Fruit fly (Drosophila melanogaster) whole organism, embryonic: ENCODE measurements around the gene Act87E.

Source experiments
- Aef1 ChIP-seq: fragments of 200-800 bp; sonication (Bioruptor generic); IDR thresholded peaks from 3 replicates; pipeline ENCODE4 v1.3.6; 2022; ENCODE audit warnings: missing biosample characterization, missing genetic modification characterization
- Bgb ChIP-seq: fragments of 200-800 bp; sonication (Bioruptor generic); IDR thresholded peaks from 2 replicates; pipeline ENCODE4 v1.3.6; 2022; ENCODE audit warnings: missing biosample characterization, missing genetic modification characterization; ENCODE audit not compliant: partially characterized antibody
- CG10267 ChIP-seq: fragments of 200-800 bp; sonication (Bioruptor generic); optimal IDR thresholded peaks from 2 replicates; lab custom pipeline; 2018; ENCODE audit warnings: missing biosample characterization, mild to moderate bottlenecking, missing genetic modification characterization, moderate library complexity
- CG11504 ChIP-seq: fragments of 200-800 bp; sonication (Bioruptor generic); optimal IDR thresholded peaks from 3 replicates; lab custom pipeline; 2019; ENCODE audit warnings: missing biosample characterization, mild to moderate bottlenecking, missing genetic modification characterization, moderate library complexity
- CG14667 ChIP-seq: fragments of 200-800 bp; sonication (Bioruptor generic); IDR thresholded peaks from 2 replicates; pipeline ENCODE4 v1.3.6; 2022; ENCODE audit warnings: missing biosample characterization, missing genetic modification characterization
- CG15514 ChIP-seq: fragments of 200-800 bp; sonication (Bioruptor generic); optimal IDR thresholded peaks from 3 replicates; lab custom pipeline; 2017; ENCODE audit warnings: missing biosample characterization, missing genetic modification characterization, mild to moderate bottlenecking, moderate library complexity, missing genetic modification reagents
- CG15601 ChIP-seq: fragments of 200-800 bp; sonication (Bioruptor generic); optimal IDR thresholded peaks from 3 replicates; lab custom pipeline; 2019; ENCODE audit warnings: missing biosample characterization, mild to moderate bottlenecking, missing genetic modification characterization, moderate library complexity
- CG16813 ChIP-seq: fragments of 200-800 bp; sonication (Bioruptor generic); IDR thresholded peaks from 3 replicates; pipeline ENCODE4 v1.3.6; 2022; ENCODE audit warnings: missing biosample characterization, missing genetic modification characterization; ENCODE audit not compliant: partially characterized antibody
- CG2199 ChIP-seq: fragments of 200-800 bp; sonication (Bioruptor generic); IDR thresholded peaks from 3 replicates; pipeline ENCODE4 v1.3.6; 2022; ENCODE audit warnings: missing biosample characterization, missing genetic modification characterization
- CG2712 ChIP-seq: fragments of 200-800 bp; optimal IDR thresholded peaks from 3 replicates; lab custom pipeline; 2019; ENCODE audit warnings: missing biosample characterization, mild to moderate bottlenecking, missing genetic modification characterization, moderate library complexity
- CG31224 ChIP-seq: fragments of 200-800 bp; sonication (Bioruptor generic); IDR thresholded peaks from 2 replicates; pipeline ENCODE4 v1.3.6; 2022; ENCODE audit warnings: missing biosample characterization, missing genetic modification characterization
- CG3847 ChIP-seq: fragments of 200-800 bp; sonication (Bioruptor generic); IDR thresholded peaks from 2 replicates; pipeline ENCODE4 v1.3.6; 2022; ENCODE audit warnings: missing biosample characterization, missing genetic modification characterization
- CG7745 ChIP-seq: fragments of 200-800 bp; sonication (Bioruptor generic); optimal IDR thresholded peaks from 2 replicates; lab custom pipeline; 2018; ENCODE audit warnings: missing biosample characterization, mild to moderate bottlenecking, missing genetic modification characterization, moderate library complexity
- CG9437 ChIP-seq: fragments of 200-800 bp; sonication (Bioruptor generic); optimal IDR thresholded peaks from 2 replicates; lab custom pipeline; 2018; ENCODE audit warnings: missing biosample characterization, mild to moderate bottlenecking, missing genetic modification characterization
- CG9797 ChIP-seq: fragments of 200-800 bp; sonication (Bioruptor generic); optimal IDR thresholded peaks from 3 replicates; lab custom pipeline; 2018; ENCODE audit warnings: missing biosample characterization, mild to moderate bottlenecking, missing genetic modification characterization
- CHES-1-like ChIP-seq: fragments of 200-800 bp; sonication (Bioruptor generic); optimal IDR thresholded peaks from 2 replicates; lab custom pipeline; 2016; ENCODE audit warnings: missing biosample characterization, missing genetic modification characterization
- CoRest ChIP-seq: fragments of 200-800 bp; sonication (Bioruptor generic); optimal IDR thresholded peaks from 3 replicates; lab custom pipeline; 2018; ENCODE audit warnings: missing biosample characterization, mild to moderate bottlenecking, missing genetic modification characterization, moderate library complexity
- CrebB ChIP-seq: fragments of 200-800 bp; sonication (Bioruptor generic); optimal IDR thresholded peaks from 3 replicates; lab custom pipeline; 2018; ENCODE audit warnings: missing biosample characterization, mild to moderate bottlenecking, missing genetic modification characterization
- Doc3 ChIP-seq: fragments of 200-800 bp; sonication (Bioruptor generic); IDR thresholded peaks from 3 replicates; pipeline ENCODE4 v1.3.6; 2022; ENCODE audit warnings: missing biosample characterization, missing genetic modification characterization; ENCODE audit not compliant: partially characterized antibody
- Dp ChIP-seq: fragments of 200-800 bp; sonication (Bioruptor generic); optimal IDR thresholded peaks from 2 replicates; lab custom pipeline; 2018; ENCODE audit warnings: missing biosample characterization, mild to moderate bottlenecking, missing genetic modification characterization, moderate library complexity
- E2f2 ChIP-seq: fragments of 200-800 bp; sonication (Bioruptor generic); IDR thresholded peaks from 2 replicates; pipeline ENCODE4 v1.3.6; 2022; ENCODE audit warnings: missing biosample characterization, missing genetic modification characterization
- Fer1 ChIP-seq: fragments of 200-800 bp; sonication (Bioruptor generic); optimal IDR thresholded peaks from 2 replicates; lab custom pipeline; 2017; ENCODE audit warnings: missing biosample characterization, mild to moderate bottlenecking, missing genetic modification characterization
- Gug ChIP-seq: fragments of 200-800 bp; sonication (Bioruptor generic); IDR thresholded peaks from 4 replicates; pipeline ENCODE4 v1.3.6; 2022; ENCODE audit warnings: missing biosample characterization, missing genetic modification characterization
- HHEX ChIP-seq: fragments of 200-800 bp; sonication (Bioruptor generic); optimal IDR thresholded peaks from 3 replicates; lab custom pipeline; 2017; ENCODE audit warnings: missing biosample characterization, mild to moderate bottlenecking, missing genetic modification characterization, missing genetic modification reagents
- Hr78 ChIP-seq, 2 experiments: fragments of 200-800 bp in 1 of 2; fragments of >200 bp in 1 of 2; sonication (Bioruptor generic) in 1 of 2; optimal IDR thresholded peaks; 2 replicates each; lab custom pipeline; 2017 to 2019; ENCODE audit warnings: missing biosample characterization in 2 of 2, missing genetic modification characterization in 2 of 2, mild to moderate bottlenecking in 1 of 2, moderate library complexity in 1 of 2
- Lpt ChIP-seq: fragments of >200 bp; optimal IDR thresholded peaks from 2 replicates; lab custom pipeline; 2018; ENCODE audit warnings: missing biosample characterization, missing genetic modification characterization
- Pdp1 ChIP-seq, 2 experiments: fragments of 200-800 bp; sonication (Bioruptor generic); optimal IDR thresholded peaks; 3 replicates each; lab custom pipeline; 2016; ENCODE audit warnings: missing biosample characterization in 2 of 2, missing genetic modification characterization in 2 of 2, mild to moderate bottlenecking in 1 of 2, moderate library complexity in 1 of 2
- Sry-β ChIP-seq: fragments of 200-800 bp; sonication (Bioruptor generic); optimal IDR thresholded peaks from 2 replicates; lab custom pipeline; 2018; ENCODE audit warnings: missing biosample characterization, mild to moderate bottlenecking, missing genetic modification characterization, moderate library complexity
- ara ChIP-seq: fragments of 200-800 bp; sonication (Bioruptor generic); IDR thresholded peaks from 2 replicates; pipeline ENCODE4 v1.3.6; 2022; ENCODE audit warnings: missing biosample characterization, missing genetic modification characterization
- ash1 ChIP-seq: fragments of 200-800 bp; sonication (Bioruptor generic); optimal IDR thresholded peaks from 2 replicates; lab custom pipeline; 2018; ENCODE audit warnings: missing biosample characterization, mild to moderate bottlenecking, missing genetic modification characterization
- ato ChIP-seq: fragments of 200-800 bp; sonication (Bioruptor generic); IDR thresholded peaks from 2 replicates; pipeline ENCODE4 v1.3.6; 2022; ENCODE audit warnings: missing biosample characterization, missing genetic modification characterization; ENCODE audit not compliant: partially characterized antibody
- caup ChIP-seq: fragments of 200-800 bp; sonication (Bioruptor generic); optimal IDR thresholded peaks from 3 replicates; lab custom pipeline; 2017; ENCODE audit warnings: missing biosample characterization, mild to moderate bottlenecking, missing genetic modification characterization, moderate library complexity; ENCODE audit not compliant: severe bottlenecking
- chinmo ChIP-seq: fragments of 200-800 bp; sonication (Bioruptor generic); IDR thresholded peaks from 4 replicates; pipeline ENCODE4 v1.3.6; 2022; ENCODE audit warnings: missing biosample characterization, missing genetic modification characterization; ENCODE audit not compliant: partially characterized antibody
- croc ChIP-seq: fragments of 200-800 bp; sonication (Bioruptor generic); conservative IDR thresholded peaks from 3 replicates; pipeline ENCODE4 v1.3.6; 2022; ENCODE audit warnings: missing biosample characterization, missing genetic modification characterization
- dimm ChIP-seq: fragments of 200-800 bp; sonication (Bioruptor generic); IDR thresholded peaks from 2 replicates; pipeline ENCODE4 v1.3.6; 2022; ENCODE audit warnings: missing biosample characterization, missing genetic modification characterization
- en ChIP-seq: fragments of 200-800 bp; sonication (Bioruptor generic); optimal IDR thresholded peaks from 2 replicates; lab custom pipeline; 2016; ENCODE audit warnings: missing biosample characterization, missing genetic modification characterization
- ftz-f1 ChIP-seq: fragments of 200-800 bp; sonication (Bioruptor generic); optimal IDR thresholded peaks from 2 replicates; lab custom pipeline; 2016; ENCODE audit warnings: missing biosample characterization, missing genetic modification characterization
- gfzf ChIP-seq: fragments of 200-800 bp; sonication (Bioruptor generic); optimal IDR thresholded peaks from 2 replicates; lab custom pipeline; 2016; ENCODE audit warnings: missing biosample characterization, mild to moderate bottlenecking, missing genetic modification characterization, moderate library complexity
- h ChIP-seq: fragments of >200 bp; optimal IDR thresholded peaks from 2 replicates; lab custom pipeline; 2017
- kni ChIP-seq: fragments of 200-800 bp; sonication (Bioruptor generic); optimal IDR thresholded peaks from 3 replicates; lab custom pipeline; 2017; ENCODE audit warnings: mild to moderate bottlenecking, missing biosample characterization, missing genetic modification reagents, missing genetic modification characterization
- lov ChIP-seq, 2 experiments: fragments of 200-800 bp in 1 of 2; fragments of >200 bp in 1 of 2; sonication (Bioruptor generic) in 1 of 2; IDR thresholded peaks in 1 of 2; optimal IDR thresholded peaks in 1 of 2; 2 replicates in 1 of 2; 3 replicates in 1 of 2; pipeline versions ENCODE4 v1.3.6 to Lab custom; 2017 to 2022; ENCODE audit warnings: missing biosample characterization in 1 of 2, missing genetic modification characterization in 1 of 2
- nau ChIP-seq: fragments of 200-800 bp; sonication (Bioruptor generic); optimal IDR thresholded peaks from 3 replicates; lab custom pipeline; 2017; ENCODE audit warnings: missing biosample characterization, mild to moderate bottlenecking, missing genetic modification characterization, missing genetic modification reagents
- oc ChIP-seq: fragments of 200-800 bp; sonication (Bioruptor generic); optimal IDR thresholded peaks from 2 replicates; lab custom pipeline; 2018; ENCODE audit warnings: missing biosample characterization, mild to moderate bottlenecking, missing genetic modification characterization, moderate library complexity
- row ChIP-seq: fragments of 200-800 bp; sonication (Bioruptor generic); IDR thresholded peaks from 3 replicates; pipeline ENCODE4 v1.3.6; 2022; ENCODE audit warnings: missing biosample characterization, missing genetic modification characterization
- sob ChIP-seq: fragments of 200-800 bp; sonication (Bioruptor generic); IDR thresholded peaks from 2 replicates; pipeline ENCODE4 v1.3.6; 2022; ENCODE audit warnings: missing biosample characterization, missing genetic modification characterization
- trem ChIP-seq: fragments of 200-800 bp; optimal IDR thresholded peaks from 3 replicates; lab custom pipeline; 2019; ENCODE audit warnings: missing biosample characterization, mild to moderate bottlenecking, missing genetic modification characterization, moderate library complexity
- twi ChIP-seq: fragments of 200-800 bp; optimal IDR thresholded peaks from 2 replicates; lab custom pipeline; 2019; ENCODE audit warnings: missing biosample characterization, mild to moderate bottlenecking, missing genetic modification characterization, moderate library complexity

The Act87E gene

dm6 chr3R:13434325-13435168 is 8.8 kb downstream of the Act87E start, which contains the start of gene yrt (continued):
- TF ChIP-seq ftz-f1 (GFP tag; lab: Kevin White, UChicago) (no peak), lov (optimal IDR thresholded peaks at IDR 0.05; lab: Kevin White, UChicago) (no peak), lov (GFP tag; IDR thresholded peaks at IDR 0.05; lab: Robert Waterston, UW) (no peak), croc (GFP tag; lab: Robert Waterston, UW) (no peak), CoRest (tag; lab: Kevin White, UChicago) (peak; percentile 15), nau (no peak), CG3847 (peak; percentile 50), chinmo (GFP tag; lab: Robert Waterston, UW) (0 out of 4 replicates have a peak, but pooled peaks have one; percentile 43), caup (GFP tag; lab: Kevin White, UChicago) (no peak), CG2199 (GFP tag; lab: Robert Waterston, UW) (peak; percentile 18; the same call in 1 of the 3 replicates), CG10267 (peak; percentile 35), Bgb (peak; percentile 30; the same call in 1 of the 2 replicates), Hr78 (GFP tag; optimal IDR thresholded peaks at IDR 0.05; lab: Kevin White, UChicago) (no peak), CG11504 (peak; percentile 42), oc (tag; lab: Kevin White, UChicago) (no peak), row (peak; percentile 53), Aef1 (GFP tag; lab: Robert Waterston, UW) (no peak), Fer1 (GFP tag; lab: Kevin White, UChicago) (peak; percentile 16), Pdp1 (GFP tag; optimal IDR thresholded peaks at IDR 0.05; lab: Kevin White, UChicago) (peak in 1 of 2 experiments; percentile 48), gfzf (peak; percentile 96), ash1 (GFP tag; lab: Kevin White, UChicago) (no peak), Sry-β (GFP tag; lab: Kevin White, UChicago) (peak; percentile 71), CG15601 (tag; lab: Kevin White, UChicago) (peak; percentile 58), Dp (peak; percentile 49), CHES-1-like (GFP tag; lab: Kevin White, UChicago) (peak; percentile 33), CG7745 (tag; lab: Kevin White, UChicago) (peak; percentile 94), CG9437 (GFP tag; lab: Kevin White, UChicago) (no peak), kni (GFP tag; lab: Kevin White, UChicago) (peak; percentile 28), CG16813 (GFP tag; lab: Robert Waterston, UW) (0 out of 3 replicates have a peak, but pooled peaks have one; percentile 14), ato (GFP tag; lab: Robert Waterston, UW) (no peak), en (no peak), Gug (no peak), CG14667 (GFP tag; lab: Robert Waterston, UW) (no peak), sob (no peak), CG9797 (GFP tag; lab: Kevin White, UChicago) (peak; percentile 95), trem (tag; lab: Kevin White, UChicago) (peak; percentile 69), dimm (GFP tag; lab: Robert Waterston, UW) (no peak), ara (GFP tag; lab: Robert Waterston, UW) (no peak), CG15514 (GFP tag; lab: Kevin White, UChicago) (peak; percentile 24), Doc3 (GFP tag; lab: Robert Waterston, UW) (no peak), CG31224 (GFP tag; lab: Robert Waterston, UW) (no peak), Lpt (GFP tag; lab: Kevin White, UChicago) (no peak), h (no peak), CG2712 (tag; lab: Kevin White, UChicago) (peak; percentile 28), E2f2 (GFP tag; lab: Robert Waterston, UW) (peak; percentile 59), twi (no peak), HHEX (GFP tag; lab: Kevin White, UChicago) (no peak), CrebB (peak; percentile 24)
